Worm (Caenorhabditis elegans): ENCODE data around the gene C03B1.6.
"Not testable (repeated sequence)": the region's sequence is repeated elsewhere in the genome, so short reads cannot be mapped to it uniquely, and the experiment has no call there.

DNA sequence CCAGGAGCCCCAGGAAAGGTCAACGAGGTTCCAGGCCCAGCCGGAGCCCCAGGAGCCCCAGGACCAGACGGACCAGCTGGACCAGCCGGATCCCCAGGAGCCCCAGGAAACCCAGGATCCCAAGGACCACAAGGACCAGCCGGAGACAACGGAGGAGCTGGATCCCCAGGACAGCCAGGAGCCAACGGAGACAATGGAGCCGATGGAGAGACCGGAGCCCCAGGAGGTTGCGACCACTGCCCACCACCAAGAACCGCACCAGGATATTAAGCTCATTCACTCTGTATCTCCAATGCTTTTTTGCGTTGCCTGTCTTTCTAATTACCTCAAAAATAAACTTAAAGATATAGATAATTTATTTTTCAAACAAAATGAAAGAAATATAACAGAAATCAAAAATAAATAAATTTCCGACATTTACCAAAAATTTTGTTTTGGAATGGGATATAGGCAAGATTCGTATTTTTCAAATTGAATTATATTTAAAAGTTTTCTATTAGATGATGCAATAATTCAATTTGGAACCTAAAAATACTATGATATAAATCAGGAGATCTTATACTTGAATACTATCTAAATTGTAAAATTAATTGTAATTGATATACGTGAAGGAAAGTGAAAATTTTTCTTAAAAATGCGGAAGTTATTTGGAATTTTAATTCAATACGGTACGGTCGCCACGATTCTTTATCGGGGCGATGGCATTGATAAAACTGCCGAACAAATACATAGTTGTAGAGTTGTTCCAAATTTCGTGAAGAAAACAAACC is 25.8 kb upstream of the C03B1.6 start:
- not testable (repeated sequence) for TF ChIP-seq nhr-84 (tag; optimal IDR thresholded peaks at IDR 0.05); nhr-237 (tag; optimal IDR thresholded peaks at IDR 0.05); hpl-2 (GFP tag; optimal IDR thresholded peaks at IDR 0.05); mdl-1 (tag; optimal IDR thresholded peaks at IDR 0.05); pqm-1 (tag; optimal IDR thresholded peaks at IDR 0.05); nhr-77 (tag; optimal IDR thresholded peaks at IDR 0.05); pag-3 (tag; optimal IDR thresholded peaks at IDR 0.05; ENCODE audit: borderline replicate concordance, insufficient read depth); nhr-28 (tag; optimal IDR thresholded peaks at IDR 0.05); nhr-90 (tag; optimal IDR thresholded peaks at IDR 0.05; ENCODE audit: poor library complexity); unc-62 (GFP tag; optimal IDR thresholded peaks at IDR 0.05); sptf-1 (tag; optimal IDR thresholded peaks at IDR 0.05); blmp-1 (tag; optimal IDR thresholded peaks at IDR 0.05)
